Worm (Caenorhabditis elegans) whole organism, early embryonic: Measurements from ENCODE around the gene mlcd-1.
A peak's percentile ranks its signal among the peaks of the same experiment; 100 is the strongest.

Source experiments
- B0310.2 ChIP-seq: sonication (generic microtip); optimal IDR thresholded peaks from 2 replicates; lab custom pipeline; 2016; ENCODE audit warnings: mild to moderate bottlenecking, missing genetic modification characterization, missing compliant biosample characterization
- F13C5.2 ChIP-seq: sonication (generic microtip); optimal IDR thresholded peaks from 2 replicates; lab custom pipeline; 2017; ENCODE audit warnings: mild to moderate bottlenecking, missing genetic modification characterization, inconsistent platforms, missing compliant biosample characterization
- aly-1 ChIP-seq: sonication (generic microtip); optimal IDR thresholded peaks from 2 replicates; lab custom pipeline; 2016; ENCODE audit warnings: missing genetic modification characterization, missing compliant biosample characterization
- ama-1 ChIP-seq: fragments of 150-350 bp; optimal IDR thresholded peaks from 2 replicates; lab custom pipeline; 2014
- ets-7 ChIP-seq: sonication (generic microtip); optimal IDR thresholded peaks from 2 replicates; lab custom pipeline; 2016; ENCODE audit warnings: missing genotype, missing genetic modification characterization, missing compliant biosample characterization
- flt-1 ChIP-seq: fragments of 200-800 bp; sonication (Bioruptor generic); IDR thresholded peaks from 2 replicates; pipeline ENCODE4 v1.3.6; 2022; ENCODE audit warnings: missing genetic modification characterization, missing compliant biosample characterization
- hnd-1 ChIP-seq: sonication (generic microtip); optimal IDR thresholded peaks from 2 replicates; lab custom pipeline; 2016; ENCODE audit warnings: missing genetic modification characterization, missing compliant biosample characterization
- pes-1 ChIP-seq: fragments of 200-800 bp; sonication (Bioruptor generic); IDR thresholded peaks from 2 replicates; pipeline ENCODE4 v1.3.6; 2022; ENCODE audit warnings: missing genetic modification reagents, missing genetic modification characterization, missing compliant biosample characterization
- scrt-1 ChIP-seq: fragments of 200-800 bp; sonication (Bioruptor generic); IDR thresholded peaks from 2 replicates; pipeline ENCODE4 v1.3.6; 2022; ENCODE audit warnings: missing genetic modification characterization, missing compliant biosample characterization
- sea-1 ChIP-seq: fragments of 200-800 bp; sonication (Bioruptor generic); conservative IDR thresholded peaks from 2 replicates; pipeline ENCODE4 v1.3.6; 2022; ENCODE audit warnings: missing genetic modification characterization, missing compliant biosample characterization
- tbx-37 ChIP-seq: fragments of 200-800 bp; sonication (Bioruptor generic); conservative IDR thresholded peaks from 2 replicates; pipeline ENCODE4 v1.3.6; 2022; ENCODE audit warnings: missing genetic modification reagents, missing genetic modification characterization, missing compliant biosample characterization
- tra-4 ChIP-seq: sonication (generic microtip); optimal IDR thresholded peaks from 2 replicates; lab custom pipeline; 2017; ENCODE audit warnings: missing genetic modification characterization, missing compliant biosample characterization

DNA sequence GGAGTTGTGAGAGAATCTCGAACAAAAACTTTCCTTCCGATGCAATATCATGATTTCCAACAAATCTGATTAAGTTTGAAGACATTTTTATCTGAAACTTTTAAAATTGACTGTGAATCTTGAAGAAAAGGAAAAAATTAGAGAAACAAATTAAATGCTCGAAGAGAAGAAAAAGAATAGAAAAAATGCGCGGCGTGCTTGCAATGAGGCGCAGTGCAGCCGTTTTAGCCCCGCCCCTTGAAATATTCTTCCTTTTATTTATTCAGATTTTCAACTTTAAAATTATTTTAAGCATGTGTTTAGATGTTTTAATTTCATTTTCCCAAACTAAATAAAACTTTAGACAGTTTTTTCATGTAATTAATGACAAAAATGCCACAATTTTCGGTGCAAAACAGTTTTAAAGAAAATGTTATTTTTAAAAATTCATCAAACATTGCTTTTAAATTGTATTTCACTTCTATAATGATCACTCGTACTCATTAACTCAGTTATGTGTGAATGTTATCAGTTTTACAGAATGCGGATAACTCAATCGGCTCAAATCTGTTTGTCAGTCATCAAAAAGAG lies 25.5 kb downstream of the mlcd-1 start, which contains the start of the genes mrps-34 and cisd-3.1:
- no peak for TF ChIP-seq scrt-1 (GFP tag; lab: Robert Waterston, UW)
- TF ChIP-seq hnd-1 (tag; lab: Kevin White, UChicago): peak; percentile 18
- no peak for TF ChIP-seq tra-4 (tag; lab: Kevin White, UChicago)
- no peak for TF ChIP-seq sea-1 (GFP tag; lab: Robert Waterston, UW)
- TF ChIP-seq aly-1 (tag; lab: Kevin White, UChicago): no peak
- TF ChIP-seq F13C5.2 (tag; lab: Kevin White, UChicago): peak; percentile 38
- no peak for TF ChIP-seq B0310.2 (tag; lab: Kevin White, UChicago)
- no peak for TF ChIP-seq tbx-37 (GFP tag; lab: Robert Waterston, UW)
- no peak for TF ChIP-seq pes-1 (GFP tag; lab: Robert Waterston, UW)
- TF ChIP-seq flt-1 (GFP tag; lab: Robert Waterston, UW): peak; percentile 30; the same call in 1 of the 2 replicates
- no peak for TF ChIP-seq ama-1 (lab: Kevin White, UChicago)
- no peak for TF ChIP-seq ets-7 (tag; lab: Kevin White, UChicago)
